Fruit fly (Drosophila melanogaster) whole organism, pupa: ENCODE data around the gene Teh3.

Experiments
- CG10348 ChIP-seq: fragments of 200-800 bp; sonication (Bioruptor generic); IDR thresholded peaks from 2 replicates; pipeline ENCODE4 v1.3.6; 2022; ENCODE audit warnings: missing biosample characterization, missing genetic modification characterization
- CG12605 ChIP-seq: fragments of 200-800 bp; sonication (Bioruptor generic); IDR thresholded peaks from 2 replicates; pipeline ENCODE4 v1.3.6; 2022; ENCODE audit warnings: missing biosample characterization, missing genetic modification characterization
- CG13204 ChIP-seq: fragments of 200-800 bp; sonication (Bioruptor generic); optimal IDR thresholded peaks from 2 replicates; lab custom pipeline; 2018; ENCODE audit warnings: missing biosample characterization, mild to moderate bottlenecking, missing genetic modification characterization, moderate library complexity
- CG14655 ChIP-seq: fragments of 200-800 bp; sonication (Bioruptor generic); optimal IDR thresholded peaks from 3 replicates; lab custom pipeline; 2017; ENCODE audit warnings: mild to moderate bottlenecking, missing biosample characterization, missing genetic modification reagents, missing genetic modification characterization
- CG15710 ChIP-seq: fragments of 200-800 bp; sonication (Bioruptor generic); optimal IDR thresholded peaks from 2 replicates; lab custom pipeline; 2018; ENCODE audit warnings: missing biosample characterization, mild to moderate bottlenecking, missing genetic modification characterization, moderate library complexity
- CG17806 ChIP-seq: fragments of 200-800 bp; sonication (Bioruptor generic); optimal IDR thresholded peaks from 2 replicates; lab custom pipeline; 2018; ENCODE audit warnings: missing biosample characterization, mild to moderate bottlenecking, missing genetic modification characterization, moderate library complexity
- CG32121 ChIP-seq: fragments of 200-800 bp; sonication (Bioruptor generic); IDR thresholded peaks from 2 replicates; pipeline ENCODE4 v1.3.6; 2022; ENCODE audit warnings: missing biosample characterization, missing genetic modification characterization
- CG34367 ChIP-seq: fragments of 200-800 bp; sonication (Bioruptor generic); optimal IDR thresholded peaks from 2 replicates; lab custom pipeline; 2018; ENCODE audit warnings: missing biosample characterization, mild to moderate bottlenecking, missing genetic modification characterization
- CG4496 ChIP-seq: fragments of 200-800 bp; sonication (Bioruptor generic); IDR thresholded peaks from 3 replicates; pipeline ENCODE4 v1.3.6; 2022; ENCODE audit warnings: missing biosample characterization, missing genetic modification characterization
- CG8159 ChIP-seq: fragments of 200-800 bp; sonication (Bioruptor generic); optimal IDR thresholded peaks from 3 replicates; lab custom pipeline; 2018; ENCODE audit warnings: missing biosample characterization, mild to moderate bottlenecking, missing genetic modification characterization, moderate library complexity
- CG8301 ChIP-seq: fragments of 200-800 bp; sonication (Bioruptor generic); optimal IDR thresholded peaks from 2 replicates; lab custom pipeline; 2018; ENCODE audit warnings: missing biosample characterization, mild to moderate bottlenecking, missing genetic modification characterization
- CG9948 ChIP-seq: fragments of 200-800 bp; sonication (Bioruptor generic); optimal IDR thresholded peaks from 2 replicates; lab custom pipeline; 2018; ENCODE audit warnings: missing biosample characterization, mild to moderate bottlenecking, missing genetic modification characterization, moderate library complexity
- D1 ChIP-seq: fragments of 200-800 bp; sonication (Bioruptor generic); optimal IDR thresholded peaks from 2 replicates; lab custom pipeline; 2018; ENCODE audit warnings: missing biosample characterization, mild to moderate bottlenecking, missing genetic modification characterization, moderate library complexity
- EcR ChIP-seq: fragments of 200-800 bp; sonication (Bioruptor generic); optimal IDR thresholded peaks from 3 replicates; lab custom pipeline; 2019; ENCODE audit warnings: missing biosample characterization, missing genetic modification characterization, mild to moderate bottlenecking, moderate library complexity, missing genetic modification reagents
- Ets98B ChIP-seq: fragments of 200-800 bp; sonication (Bioruptor generic); IDR thresholded peaks from 2 replicates; pipeline ENCODE4 v1.3.6; 2022; ENCODE audit warnings: missing biosample characterization, missing genetic modification characterization
- Pif1A ChIP-seq: fragments of 200-800 bp; sonication (Bioruptor generic); optimal IDR thresholded peaks from 3 replicates; lab custom pipeline; 2016; ENCODE audit warnings: missing biosample characterization, missing genetic modification characterization
- Pif1B ChIP-seq: fragments of 200-800 bp; sonication (Bioruptor generic); optimal IDR thresholded peaks from 3 replicates; lab custom pipeline; 2016; ENCODE audit warnings: missing biosample characterization, missing genetic modification characterization
- Snoo ChIP-seq: fragments of 200-800 bp; sonication (Bioruptor generic); optimal IDR thresholded peaks from 3 replicates; lab custom pipeline; 2017; ENCODE audit warnings: missing biosample characterization, mild to moderate bottlenecking, missing genetic modification characterization, inconsistent platforms
- fd96Ca ChIP-seq: fragments of 200-800 bp; sonication (Bioruptor generic); IDR thresholded peaks from 3 replicates; pipeline ENCODE4 v1.3.6; 2022; ENCODE audit warnings: missing biosample characterization, missing genetic modification characterization
- gl ChIP-seq: fragments of 200-800 bp; sonication (Bioruptor generic); optimal IDR thresholded peaks from 2 replicates; lab custom pipeline; 2018; ENCODE audit warnings: missing biosample characterization, mild to moderate bottlenecking, missing genetic modification characterization
- rn ChIP-seq: fragments of 200-800 bp; sonication (Bioruptor generic); IDR thresholded peaks from 2 replicates; pipeline ENCODE4 v1.3.6; 2022; ENCODE audit warnings: missing biosample characterization, missing genetic modification characterization

The Teh3 gene

dm6 chr3L:4221226-4221770, 36.8 kb upstream of the Teh3 start:
- TF ChIP-seq CG4496 (GFP tag; lab: Robert Waterston, UW), result peak; percentile 37; the same call in 1 of the 3 replicates
- peak; percentile 74 for TF ChIP-seq EcR (GFP tag; lab: Kevin White, UChicago)
- peak; percentile 55; the same call in 1 of the 2 replicates for TF ChIP-seq CG32121
- TF ChIP-seq CG8159, result peak; percentile 16
- no peak for TF ChIP-seq CG34367 (tag; lab: Kevin White, UChicago)
- no peak for TF ChIP-seq D1 (tag; lab: Kevin White, UChicago)
- peak; percentile 64 for TF ChIP-seq Ets98B (GFP tag; lab: Robert Waterston, UW)
- peak; percentile 46 for TF ChIP-seq CG13204 (GFP tag; lab: Kevin White, UChicago)

dm6 chr3L:4220679-4221078, 36.2 kb upstream of the Teh3 start:
- TF ChIP-seq CG8301 (tag; lab: Kevin White, UChicago) (no peak), gl (tag; lab: Kevin White, UChicago) (no peak), CG10348 (GFP tag; lab: Robert Waterston, UW) (no peak), CG14655 (GFP tag; lab: Kevin White, UChicago) (no peak), CG4496 (GFP tag; lab: Robert Waterston, UW) (no peak), CG8159 (no peak), Pif1A (GFP tag; lab: Kevin White, UChicago) (no peak), CG17806 (no peak), rn (GFP tag; lab: Robert Waterston, UW) (no peak), EcR (GFP tag; lab: Kevin White, UChicago) (no peak), Snoo (tag; lab: Kevin White, UChicago) (no peak), D1 (tag; lab: Kevin White, UChicago) (no peak), CG32121 (no peak), fd96Ca (no peak), CG15710 (tag; lab: Kevin White, UChicago) (no peak), CG9948 (tag; lab: Kevin White, UChicago) (no peak)

- TF ChIP-seq CG32121 (0 out of 2 replicates have a peak, but pooled peaks have one; percentile 12), CG4496 (GFP tag; lab: Robert Waterston, UW) (peak; percentile 37; the same call in 1 of the 3 replicates), CG8301 (tag; lab: Kevin White, UChicago) (no peak), rn (GFP tag; lab: Robert Waterston, UW) (no peak), CG34367 (tag; lab: Kevin White, UChicago) (no peak), gl (tag; lab: Kevin White, UChicago) (no peak), CG10348 (GFP tag; lab: Robert Waterston, UW) (no peak), Ets98B (GFP tag; lab: Robert Waterston, UW) (peak; percentile 21; the same call in 1 of the 2 replicates)
Measured at dm6 chr3L:4219291-4220228, 35.1 kb upstream of the Teh3 start.

dm6 chr3L:4215079-4215478, 30.6 kb upstream of the Teh3 start, which contains the start of gene Cpr64Ad:
Gene Cpr64Ad, plus strand, starts transcription at chr3L:4215379.
- TF ChIP-seq CG4496 (GFP tag; lab: Robert Waterston, UW) (no peak), Pif1A (GFP tag; lab: Kevin White, UChicago) (no peak), CG32121 (no peak), gl (tag; lab: Kevin White, UChicago) (no peak), fd96Ca (no peak), CG8301 (tag; lab: Kevin White, UChicago) (no peak), CG9948 (tag; lab: Kevin White, UChicago) (no peak), CG15710 (tag; lab: Kevin White, UChicago) (no peak), D1 (tag; lab: Kevin White, UChicago) (no peak), CG34367 (tag; lab: Kevin White, UChicago) (no peak), Pif1B (GFP tag; lab: Kevin White, UChicago) (no peak), rn (GFP tag; lab: Robert Waterston, UW) (no peak), CG10348 (GFP tag; lab: Robert Waterston, UW) (no peak), CG14655 (GFP tag; lab: Kevin White, UChicago) (no peak)

dm6 chr3L:4212815-4213214, 28.4 kb upstream of the Teh3 start, which contains the start of gene Cpr64Ac:
Gene Cpr64Ac, minus strand, starts transcription at chr3L:4212915.
- TF ChIP-seq CG34367 (tag; lab: Kevin White, UChicago) (no peak), CG8159 (no peak)

- no peak for TF ChIP-seq D1 (tag; lab: Kevin White, UChicago)
- TF ChIP-seq fd96Ca, result no peak
- TF ChIP-seq CG4496 (GFP tag; lab: Robert Waterston, UW), result no peak
- no peak for TF ChIP-seq EcR (GFP tag; lab: Kevin White, UChicago)
- TF ChIP-seq CG15710 (tag; lab: Kevin White, UChicago), result no peak
- no peak for TF ChIP-seq CG14655 (GFP tag; lab: Kevin White, UChicago)
- no peak for TF ChIP-seq CG9948 (tag; lab: Kevin White, UChicago)
- no peak for TF ChIP-seq CG8301 (tag; lab: Kevin White, UChicago)
- TF ChIP-seq CG12605 (GFP tag; lab: Robert Waterston, UW), result no peak
- no peak for TF ChIP-seq Ets98B (GFP tag; lab: Robert Waterston, UW)
- TF ChIP-seq Snoo (tag; lab: Kevin White, UChicago), result no peak
- no peak for TF ChIP-seq CG34367 (tag; lab: Kevin White, UChicago)
- no peak for TF ChIP-seq Pif1B (GFP tag; lab: Kevin White, UChicago)
Measured at dm6 chr3L:4211440-4211839, 27.0 kb upstream of the Teh3 start, which contains the start of gene Cpr64Ab. Gene Cpr64Ab, minus strand, starts transcription at chr3L:4211540.
